Fruit fly (Drosophila melanogaster): ENCODE results near the gene CG9044.

Gene CG9044

DNA sequence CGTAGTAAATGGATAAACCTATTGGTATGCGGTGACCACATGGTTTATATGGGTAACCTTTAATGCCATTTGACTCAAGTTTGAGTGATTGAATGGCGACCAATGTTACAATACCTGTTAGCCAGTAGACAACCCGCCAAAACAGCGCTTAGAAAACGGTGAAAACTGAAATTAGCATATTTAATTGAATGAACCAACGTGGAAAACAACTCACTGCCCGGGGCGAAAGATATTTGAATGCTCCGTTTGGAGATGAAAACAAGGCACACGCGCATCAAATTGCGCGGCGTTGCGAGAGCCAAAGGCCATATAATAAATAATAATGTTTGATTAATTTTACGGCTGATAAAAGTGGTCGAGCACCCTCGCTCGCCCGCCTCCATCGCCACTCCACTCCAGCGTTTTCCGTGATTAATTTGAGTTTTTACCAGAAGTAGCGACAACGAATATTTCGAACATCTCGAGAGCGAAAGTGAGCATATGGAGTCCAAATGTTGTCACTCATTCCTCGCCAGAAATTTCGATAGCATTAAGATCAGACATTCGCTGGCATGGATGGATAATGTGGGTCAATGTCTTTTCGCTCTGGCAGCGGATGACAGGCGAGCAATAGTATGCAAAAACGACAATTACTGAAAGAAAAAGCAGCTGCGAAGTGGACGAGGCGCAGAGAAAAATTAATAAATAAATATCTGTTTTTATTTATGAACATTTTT, 22.0 kb downstream of the CG9044 start:
- TF ChIP-seq CTCF (optimal IDR thresholded peaks at IDR 0.05) (no peak), CG8478 (optimal IDR thresholded peaks at IDR 0.05) (no peak)

DNA sequence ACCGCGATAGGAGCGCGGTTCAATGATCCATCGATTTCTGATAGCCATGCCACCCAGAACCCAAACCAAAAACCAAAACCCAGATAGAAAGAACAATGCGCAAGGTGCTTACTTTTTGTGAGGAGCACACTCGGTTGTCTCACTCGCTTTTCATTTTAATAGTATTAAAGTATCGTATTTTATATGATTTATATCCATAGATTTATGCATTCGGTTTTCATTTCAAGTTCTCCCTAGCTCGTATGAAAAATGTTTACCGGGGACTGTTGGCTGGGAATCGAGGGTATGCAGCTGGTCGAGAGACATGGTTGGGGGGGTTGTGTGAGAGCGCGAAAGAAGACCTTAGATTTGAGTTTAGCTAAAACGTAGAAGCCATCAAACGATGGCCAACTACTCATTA, 22.8 kb downstream of the CG9044 start:
- TF ChIP-seq CG8478 (optimal IDR thresholded peaks at IDR 0.05) (no peak), CTCF (optimal IDR thresholded peaks at IDR 0.05) (no peak)

DNA sequence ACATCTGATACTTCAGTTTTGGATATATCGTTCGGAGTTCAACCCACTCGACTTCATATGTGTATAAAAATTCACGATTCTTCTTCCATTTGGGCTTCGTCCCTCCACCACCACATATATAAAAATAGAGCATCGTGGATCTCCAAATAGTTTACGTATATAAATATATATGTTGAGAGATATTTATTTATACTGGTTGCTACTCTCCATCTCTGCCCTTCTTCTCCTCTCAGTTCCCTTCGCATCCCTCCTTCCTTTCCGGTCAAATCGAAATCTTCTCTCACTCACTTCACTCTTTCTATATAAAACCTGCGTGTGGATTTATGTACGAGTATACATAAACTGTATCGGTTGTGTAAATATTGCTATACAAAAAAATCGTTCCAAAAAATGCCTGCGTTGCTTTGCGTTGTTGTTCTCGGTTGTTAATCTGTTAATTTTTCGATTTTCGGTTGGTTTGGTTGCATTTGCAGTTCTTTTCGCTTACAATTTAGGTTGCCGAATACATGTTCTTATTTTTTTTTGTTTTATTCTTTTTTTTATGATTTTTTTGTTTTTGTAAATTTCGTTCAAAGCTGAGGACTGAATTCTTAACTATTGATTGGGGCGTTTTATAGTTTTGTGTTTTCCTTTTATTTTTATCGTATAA, 23.5 kb downstream of the CG9044 start:
- TF ChIP-seq CG8478 (optimal IDR thresholded peaks at IDR 0.05), result no peak
- no peak for TF ChIP-seq CTCF (optimal IDR thresholded peaks at IDR 0.05)

DNA sequence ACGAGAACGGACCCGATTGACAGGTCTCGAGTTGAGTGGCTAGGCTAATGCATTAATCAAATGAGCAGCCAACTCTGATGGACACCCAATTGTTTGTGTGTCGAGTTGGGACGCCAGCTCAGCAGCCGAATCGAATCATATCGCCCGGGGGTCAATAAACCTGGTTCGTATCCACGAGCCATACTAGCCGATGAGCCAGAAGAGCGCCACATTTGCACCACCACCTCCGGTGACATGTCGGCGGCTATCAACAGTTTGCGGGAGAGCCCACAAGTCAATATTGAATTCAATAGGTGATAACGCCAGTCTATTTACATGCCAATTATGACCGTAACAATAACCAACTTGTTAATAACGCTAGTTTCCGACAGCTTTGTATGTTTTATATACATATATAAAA, 24.9 kb downstream of the CG9044 start:
- TF ChIP-seq CTCF (optimal IDR thresholded peaks at IDR 0.05), result no peak
- no peak for TF ChIP-seq CG8478 (optimal IDR thresholded peaks at IDR 0.05)

DNA sequence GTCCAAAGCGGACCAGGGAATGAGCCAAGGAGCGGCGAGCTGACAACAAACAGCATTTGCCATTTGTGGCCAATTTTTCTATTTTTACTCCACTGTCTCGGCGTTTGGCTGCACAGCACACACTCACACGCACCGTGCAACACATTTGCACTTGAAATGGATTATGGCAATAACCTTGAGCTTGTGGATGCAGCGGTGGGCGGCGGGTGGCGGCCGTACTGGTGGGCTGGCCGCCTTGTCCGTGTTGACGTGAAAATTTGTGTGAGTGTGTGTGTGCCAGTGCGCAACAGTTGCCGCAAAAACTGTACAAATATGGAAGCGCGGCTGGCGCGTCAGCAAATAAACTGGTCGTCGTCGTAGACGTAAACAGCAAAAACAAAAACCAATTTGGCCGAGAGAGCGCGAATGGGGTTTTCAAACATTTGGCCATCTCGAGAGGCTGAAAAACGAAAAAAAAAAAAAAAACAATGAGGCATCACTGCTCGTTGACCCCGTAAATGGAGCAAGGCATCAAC, 25.8 kb downstream of the CG9044 start:
- TF ChIP-seq CTCF (optimal IDR thresholded peaks at IDR 0.05), result no peak
- TF ChIP-seq CG8478 (optimal IDR thresholded peaks at IDR 0.05), result no peak

DNA sequence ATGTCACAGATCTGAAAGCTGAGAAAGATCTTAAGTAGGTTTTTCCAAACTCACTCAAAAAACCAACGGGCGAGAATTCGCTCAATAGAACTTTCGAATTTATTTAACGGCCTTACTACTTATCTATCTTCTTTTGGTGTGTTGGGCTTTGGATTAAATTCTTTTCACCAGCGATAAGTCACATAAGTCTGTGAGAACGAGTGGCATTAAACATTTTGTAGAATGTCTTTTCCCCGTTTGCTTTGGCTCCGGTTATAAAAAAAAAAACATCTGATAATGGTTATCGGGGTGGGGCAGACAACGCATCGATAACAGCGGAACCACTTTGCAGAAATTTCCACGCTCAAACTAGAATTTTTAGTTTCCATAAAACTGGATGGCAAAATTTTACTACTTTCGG, 26.4 kb downstream of the CG9044 start:
- TF ChIP-seq CG8478 (optimal IDR thresholded peaks at IDR 0.05), result no peak
- no peak for TF ChIP-seq CTCF (optimal IDR thresholded peaks at IDR 0.05)

DNA sequence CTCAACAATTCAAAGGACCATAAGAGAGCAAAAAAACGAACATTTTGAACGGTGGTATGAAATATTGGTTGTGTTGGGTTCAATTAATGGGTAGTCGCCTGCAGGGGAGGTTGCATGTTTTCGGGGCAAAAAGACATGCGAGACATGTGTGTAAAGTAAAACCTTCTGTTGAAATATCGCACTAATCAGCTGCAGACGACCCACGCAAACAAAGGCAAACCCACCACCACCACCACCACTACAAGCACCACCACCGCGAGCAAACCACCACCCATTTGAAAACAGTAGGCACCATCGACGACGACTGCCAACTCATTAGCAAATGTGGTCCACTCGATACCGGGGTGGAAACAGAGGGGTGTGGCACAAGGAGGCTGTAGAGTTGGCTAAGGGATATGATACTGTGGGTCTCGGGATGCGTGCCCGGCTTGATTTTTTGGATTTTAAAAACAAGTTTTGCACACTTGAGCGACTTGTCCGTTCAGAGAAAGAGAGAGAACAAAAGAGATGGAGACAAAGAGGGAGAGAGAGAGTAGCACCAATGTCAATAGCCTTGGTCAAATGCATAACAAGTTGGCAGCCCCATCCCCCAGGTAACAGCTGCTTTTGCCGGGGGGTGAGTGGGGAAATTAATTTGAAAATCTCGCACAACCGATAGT, 27.9 kb downstream of the CG9044 start:
- TF ChIP-seq CG8478 (optimal IDR thresholded peaks at IDR 0.05) (no peak), CTCF (optimal IDR thresholded peaks at IDR 0.05) (no peak)

DNA sequence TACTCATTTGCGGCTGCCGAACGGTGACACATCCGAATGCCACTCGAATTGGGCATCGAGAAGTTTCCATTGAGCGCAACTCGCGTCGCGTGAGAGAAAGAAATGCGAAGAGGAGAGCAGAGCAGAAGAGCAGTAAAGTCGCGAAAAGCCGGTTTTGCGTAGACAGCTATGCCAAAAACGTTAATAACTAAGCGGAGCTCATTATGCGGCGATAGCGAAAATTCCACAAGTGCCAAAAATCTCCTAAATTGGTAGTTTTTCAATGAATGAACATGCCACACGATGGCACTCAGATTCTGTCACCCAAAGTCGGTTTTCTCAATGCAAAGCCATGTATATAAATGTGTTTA, 28.5 kb downstream of the CG9044 start:
- TF ChIP-seq CTCF (optimal IDR thresholded peaks at IDR 0.05) (no peak), CG8478 (optimal IDR thresholded peaks at IDR 0.05) (no peak)

DNA sequence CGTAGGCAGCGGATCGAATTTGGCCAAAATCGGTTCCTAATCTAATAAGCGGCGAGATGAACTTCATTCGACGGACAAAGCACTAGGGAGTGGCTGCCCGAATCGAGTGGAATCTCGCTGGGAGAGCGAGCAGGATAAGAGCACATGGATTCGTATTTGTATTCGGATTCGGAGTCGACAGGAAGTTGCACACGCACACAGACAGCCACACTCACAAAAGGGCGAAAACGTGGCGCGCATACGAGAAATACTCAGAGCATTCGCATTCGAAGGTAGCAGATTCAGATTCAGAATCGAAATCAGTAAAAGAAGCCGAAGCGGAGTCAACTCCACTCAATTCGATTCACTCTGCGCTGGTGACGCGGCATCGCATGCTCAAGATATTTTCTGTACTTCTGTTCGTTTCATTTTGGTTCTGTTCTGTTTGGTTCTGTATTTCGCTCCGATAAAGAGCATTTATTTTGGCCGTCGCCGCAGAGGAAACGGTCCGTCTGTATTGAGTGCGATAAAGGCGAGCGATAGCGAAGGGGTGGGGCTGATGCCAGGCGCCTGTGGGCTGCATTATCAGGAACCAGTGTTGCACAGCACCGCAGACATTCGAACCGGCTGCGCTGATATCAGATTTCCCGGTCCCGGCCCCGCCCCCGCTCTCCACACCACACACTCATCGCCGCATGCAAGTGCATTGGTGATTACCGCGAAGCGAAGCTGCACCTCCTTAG, 29.2 kb downstream of the CG9044 start:
- TF ChIP-seq CTCF (optimal IDR thresholded peaks at IDR 0.05), result no peak
- TF ChIP-seq CG8478 (optimal IDR thresholded peaks at IDR 0.05), result no peak

DNA sequence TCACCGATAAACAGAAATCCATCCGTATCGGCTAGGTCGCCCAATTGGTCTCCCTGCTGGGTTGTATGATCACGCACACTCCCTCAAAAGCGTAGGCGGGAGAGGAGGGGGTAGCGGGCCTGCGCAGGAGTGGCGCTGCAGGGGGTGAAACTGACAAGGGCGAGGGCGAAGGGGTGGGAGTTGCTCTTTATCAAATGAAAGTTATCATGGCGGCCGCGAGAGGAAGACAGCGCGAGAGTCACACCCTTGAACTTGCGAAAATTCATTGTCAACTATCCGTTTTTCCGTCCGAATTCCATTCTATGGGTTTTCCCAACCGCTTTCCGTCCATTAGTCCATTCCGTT, 29.8 kb downstream of the CG9044 start:
- TF ChIP-seq CG8478 (optimal IDR thresholded peaks at IDR 0.05) (no peak), CTCF (optimal IDR thresholded peaks at IDR 0.05) (no peak)

DNA sequence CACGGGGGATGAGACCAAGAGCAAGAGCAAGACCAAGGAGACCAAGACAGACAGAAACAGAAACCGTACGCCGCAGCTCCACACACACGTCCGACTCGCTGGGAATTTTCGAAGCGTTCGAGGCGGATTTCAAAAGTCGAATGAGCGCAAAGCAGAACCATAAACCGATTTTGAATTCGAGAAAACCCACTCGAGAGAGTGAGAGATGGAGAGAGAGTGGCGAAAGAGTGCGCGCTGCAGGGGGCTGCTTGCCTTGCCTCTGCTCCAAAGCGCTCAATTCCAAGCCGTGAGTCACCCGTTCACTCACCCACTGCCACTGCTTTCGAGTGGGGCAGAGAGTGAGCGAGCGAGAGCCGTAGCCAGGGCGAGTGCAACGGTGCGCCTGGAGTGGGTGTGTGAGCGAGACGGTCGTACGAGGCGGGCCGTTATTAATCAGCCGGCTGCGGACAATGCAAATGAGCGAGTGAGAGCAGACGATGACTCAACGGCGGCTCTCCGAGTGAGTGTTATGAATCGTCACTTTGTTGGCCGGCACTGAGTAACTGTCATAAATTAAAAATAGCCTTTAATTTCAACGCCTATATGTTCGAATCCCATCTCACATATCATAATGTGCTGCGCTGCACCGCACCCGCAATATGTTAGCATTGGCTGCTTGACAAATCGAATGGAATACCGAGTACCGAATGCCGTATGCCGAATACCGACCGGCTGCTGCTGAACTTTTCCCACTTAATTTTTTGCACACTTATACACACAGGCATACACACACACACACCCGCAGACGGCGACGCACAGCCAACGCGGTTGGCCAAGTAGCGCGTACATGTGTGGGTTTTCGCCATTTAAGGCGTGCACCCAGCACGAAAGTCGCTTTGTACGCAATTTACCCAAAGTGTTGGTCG, 31.0 kb downstream of the CG9044 start:
- TF ChIP-seq CG8478 (optimal IDR thresholded peaks at IDR 0.05), result no peak
- no peak for TF ChIP-seq CTCF (optimal IDR thresholded peaks at IDR 0.05)

DNA sequence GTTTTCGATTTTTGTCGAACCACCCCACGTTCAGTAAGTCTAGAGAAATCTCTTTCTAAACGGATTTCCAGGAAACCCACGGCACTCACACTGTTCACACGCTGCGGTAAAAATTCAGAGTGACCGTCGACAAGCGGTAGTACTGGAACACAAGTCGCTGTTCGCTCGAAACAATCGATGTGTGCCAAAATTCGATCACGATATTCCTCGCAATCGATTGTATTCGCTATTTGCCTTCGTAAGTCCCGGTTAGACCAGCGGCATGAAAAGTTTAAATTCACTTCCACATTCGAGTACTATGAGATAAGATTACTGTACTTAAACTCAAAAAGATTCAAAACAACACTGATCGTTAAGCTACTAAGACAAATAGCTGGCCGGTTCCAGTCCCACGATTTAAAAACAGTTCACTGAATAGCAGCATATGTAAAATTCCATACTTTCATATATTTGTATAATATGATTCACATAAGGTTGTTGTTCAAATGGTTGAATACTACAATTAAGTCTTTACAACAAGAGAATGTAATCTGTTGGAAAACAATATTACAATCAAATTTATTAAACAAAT, 31.7 kb downstream of the CG9044 start, which contains the start of gene chic:
chic (minus strand) TSS at position 157 of the 571 bp plus-strand sequence.
- TF ChIP-seq CTCF (optimal IDR thresholded peaks at IDR 0.05) (peak in 1 of 2 experiments; percentile 11), CG8478 (optimal IDR thresholded peaks at IDR 0.05) (no peak)

DNA sequence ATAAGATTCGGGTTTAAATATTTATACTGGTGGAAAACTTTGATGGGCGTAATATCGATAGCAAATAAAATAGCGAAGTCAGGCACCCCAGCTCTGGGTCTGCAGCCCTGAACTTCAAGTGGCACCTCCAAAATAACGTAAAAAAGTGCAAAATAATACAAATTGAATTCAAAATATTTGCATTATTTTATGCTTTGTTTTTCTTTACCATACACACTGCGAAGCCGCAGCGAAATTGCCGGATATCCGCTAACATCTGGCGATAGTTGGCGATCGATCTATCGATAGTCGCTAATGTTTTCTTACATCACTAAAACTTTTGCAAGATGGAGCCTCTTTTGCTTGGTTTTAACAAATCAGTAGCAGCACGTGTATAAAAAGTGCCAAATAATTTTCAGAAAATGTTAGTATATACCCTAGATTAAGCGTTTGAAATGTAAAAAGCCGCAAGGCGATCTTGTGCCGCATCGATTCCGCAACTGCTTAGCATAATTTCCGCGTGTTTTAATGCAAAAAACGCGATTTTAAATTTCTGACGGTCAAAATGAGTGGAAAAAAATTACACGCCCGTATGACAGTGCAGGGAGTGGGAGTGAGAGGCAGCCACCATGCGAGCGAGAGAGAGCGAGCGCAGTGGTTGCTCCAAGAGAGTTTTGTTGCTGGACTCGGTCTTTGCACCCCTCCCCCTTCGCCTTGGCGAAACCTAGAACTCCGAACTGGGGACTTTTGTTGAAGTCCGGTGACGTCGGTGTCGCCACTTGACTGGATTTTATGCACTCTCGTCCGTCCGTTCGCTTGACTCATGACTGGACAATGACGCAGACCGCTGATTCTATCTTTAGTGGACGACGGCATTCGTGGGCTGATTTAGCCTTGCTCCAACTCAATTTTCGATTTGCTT, 32.4 kb downstream of the CG9044 start, which contains the start of gene eIF4A:
eIF4A (plus strand) TSS at position 332 of the 901 bp plus-strand sequence.
- TF ChIP-seq CTCF (optimal IDR thresholded peaks at IDR 0.05), result no peak
- TF ChIP-seq CG8478 (optimal IDR thresholded peaks at IDR 0.05), result no peak

Data from S2 (cell line).